Fruit fly (Drosophila melanogaster): ENCODE data around the gene lsn.
A peak's percentile ranks its signal among the peaks of the same experiment; 100 is the strongest.

Gene lsn

DNA sequence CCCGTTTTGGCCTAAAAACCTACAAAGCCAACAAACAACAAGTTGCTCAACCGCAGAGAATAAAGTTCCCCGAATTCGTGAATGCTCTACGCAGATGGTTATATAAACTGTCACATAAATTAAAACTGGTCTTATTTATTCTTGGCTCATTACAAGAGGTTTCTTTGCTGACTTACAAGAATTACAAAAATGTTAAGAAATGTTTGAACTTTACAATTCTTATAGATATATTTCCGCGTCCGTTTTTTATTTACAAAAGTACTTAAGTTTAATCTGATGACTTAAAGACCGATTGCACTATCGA lies 28.8 kb upstream of the lsn start (continued):
- TF ChIP-seq Blimp-1 (GFP tag; optimal IDR thresholded peaks at IDR 0.05) (no peak), CG11504 (tag; optimal IDR thresholded peaks at IDR 0.05) (peak; percentile 14), peb (GFP tag; IDR thresholded peaks at IDR 0.05) (no peak), inv (GFP tag; IDR thresholded peaks at IDR 0.05; ENCODE audit: partially characterized antibody) (no peak), CG15696 (tag; optimal IDR thresholded peaks at IDR 0.05) (no peak), Abd-B (GFP tag; optimal IDR thresholded peaks at IDR 0.05) (no peak), CG12071 (GFP tag; optimal IDR thresholded peaks at IDR 0.05) (no peak), Chrac-16 (GFP tag; optimal IDR thresholded peaks at IDR 0.05) (no peak), Taf1 (GFP tag; IDR thresholded peaks at IDR 0.05) (no peak), dpn (GFP tag; optimal IDR thresholded peaks at IDR 0.05) (no peak), D19A (tag; optimal IDR thresholded peaks at IDR 0.05) (peak; percentile 83), CG15601 (tag; optimal IDR thresholded peaks at IDR 0.05) (no peak), Dref (GFP tag; IDR thresholded peaks at IDR 0.05) (no peak), run (tag; optimal IDR thresholded peaks at IDR 0.05) (no peak), kni (GFP tag; optimal IDR thresholded peaks at IDR 0.05) (no peak), CG18619 (GFP tag; optimal IDR thresholded peaks at IDR 0.05) (peak; percentile 6), p53 (GFP tag; optimal IDR thresholded peaks at IDR 0.05) (no peak), slou (GFP tag; optimal IDR thresholded peaks at IDR 0.05) (no peak), zfh2 (GFP tag; optimal IDR thresholded peaks at IDR 0.05) (no peak), Sox102F (GFP tag; optimal IDR thresholded peaks at IDR 0.05) (peak; percentile 16), BEAF-32 (GFP tag; optimal IDR thresholded peaks at IDR 0.05) (no peak), gem (tag; optimal IDR thresholded peaks at IDR 0.05) (peak; percentile 28), Sin3A (optimal IDR thresholded peaks at IDR 0.05) (no peak), zfh1 (GFP tag; IDR thresholded peaks at IDR 0.05) (0 out of 3 replicates have a peak, but pooled peaks have one; percentile 15), ro (GFP tag; IDR thresholded peaks at IDR 0.05) (no peak), CG42726 (GFP tag; IDR thresholded peaks at IDR 0.05; ENCODE audit: partially characterized antibody) (no peak), Stat92E (GFP tag; optimal IDR thresholded peaks at IDR 0.05) (no peak), CG8290 (GFP tag; optimal IDR thresholded peaks at IDR 0.05) (no peak), CG8290 (tag; optimal IDR thresholded peaks at IDR 0.05) (peak in 1 of 2 experiments; percentile 25), ara (GFP tag; IDR thresholded peaks at IDR 0.05) (no peak), CG2116 (GFP tag; optimal IDR thresholded peaks at IDR 0.05) (no peak), Asciz (GFP tag; optimal IDR thresholded peaks at IDR 0.05) (no peak), Awh (GFP tag; IDR thresholded peaks at IDR 0.05) (no peak), CG7839 (tag; optimal IDR thresholded peaks at IDR 0.05) (peak; percentile 2), vnd (GFP tag; IDR thresholded peaks at IDR 0.05; ENCODE audit: partially characterized antibody) (no peak), Ada2b (GFP tag; IDR thresholded peaks at IDR 0.05) (no peak), CG6272 (GFP tag; IDR thresholded peaks at IDR 0.05) (no peak), grau (tag; optimal IDR thresholded peaks at IDR 0.05) (peak; percentile 14), HLHmδ (GFP tag; optimal IDR thresholded peaks at IDR 0.05) (no peak)

DNA sequence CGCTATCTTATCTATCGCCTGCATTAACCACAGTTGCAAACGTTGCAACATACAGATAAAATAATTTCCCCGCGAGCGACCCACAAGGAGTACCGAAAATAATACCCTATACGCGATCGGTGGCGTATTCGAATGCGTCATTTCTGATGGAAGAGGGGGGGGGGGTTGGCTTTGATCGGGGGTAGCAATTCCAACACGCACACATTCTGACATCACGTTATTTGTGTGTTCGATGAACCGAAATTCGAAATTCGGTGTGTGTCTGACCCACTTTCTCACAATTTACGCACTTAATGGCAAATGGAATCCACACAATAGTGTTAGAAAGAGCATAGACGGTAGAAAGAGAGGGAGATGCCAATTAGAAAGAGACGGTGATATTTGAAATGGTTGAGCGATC lies 28.4 kb upstream of the lsn start:
- no peak for TF ChIP-seq salm (tag; optimal IDR thresholded peaks at IDR 0.05)
- no peak for TF ChIP-seq CG3726 (GFP tag; IDR thresholded peaks at IDR 0.05)
- no peak for TF ChIP-seq Ets65A (GFP tag)
- no peak for TF ChIP-seq cato (GFP tag; optimal IDR thresholded peaks at IDR 0.05; ENCODE audit: borderline replicate concordance)
- peak; percentile 17 for TF ChIP-seq CG1603 (tag; optimal IDR thresholded peaks at IDR 0.05)
- TF ChIP-seq Doc2 (GFP tag; IDR thresholded peaks at IDR 0.05): no peak
- no peak for TF ChIP-seq Hr39 (optimal IDR thresholded peaks at IDR 0.05)
- no peak for TF ChIP-seq ara (GFP tag; IDR thresholded peaks at IDR 0.05)
- TF ChIP-seq mam (GFP tag; optimal IDR thresholded peaks at IDR 0.05): no peak
- no peak for TF ChIP-seq tup (GFP tag; optimal IDR thresholded peaks at IDR 0.05)
- no peak for TF ChIP-seq CG14667 (GFP tag; IDR thresholded peaks at IDR 0.05)
- no peak for TF ChIP-seq luna (GFP tag; optimal IDR thresholded peaks at IDR 0.05)
- TF ChIP-seq CG6272 (GFP tag; IDR thresholded peaks at IDR 0.05): no peak
- TF ChIP-seq CG33557 (GFP tag; optimal IDR thresholded peaks at IDR 0.05): no peak
- TF ChIP-seq CG2202 (tag; optimal IDR thresholded peaks at IDR 0.05): no peak
- no peak for TF ChIP-seq Antp (GFP tag; optimal IDR thresholded peaks at IDR 0.05)
- TF ChIP-seq CrebB (tag; optimal IDR thresholded peaks at IDR 0.05): no peak
- no peak for TF ChIP-seq CoRest (tag; optimal IDR thresholded peaks at IDR 0.05)
